Worm (Caenorhabditis elegans): ENCODE results near the gene rap-3.

- no peak for TF ChIP-seq lir-3 (tag; optimal IDR thresholded peaks at IDR 0.05)
- TF ChIP-seq mdl-1 (tag; optimal IDR thresholded peaks at IDR 0.05): no peak
- no peak for TF ChIP-seq dmd-8 (GFP tag; IDR thresholded peaks at IDR 0.05)
- TF ChIP-seq egl-27 (tag; optimal IDR thresholded peaks at IDR 0.05): no peak
Measured at ce11 chrIV:11180077-11180476, 3.0 kb downstream of the rap-3 start.
